Fruit fly (Drosophila melanogaster) whole organism, prepupa: ENCODE results near the gene emc.

ENCODE experiments used
- Blimp-1 ChIP-seq: fragments of 200-800 bp; sonication (Bioruptor generic); optimal IDR thresholded peaks from 3 replicates; lab custom pipeline; 2017; ENCODE audit warnings: missing biosample characterization, missing genetic modification characterization, mild to moderate bottlenecking, moderate library complexity, missing genetic modification reagents
- CG10631 ChIP-seq: fragments of 200-800 bp; sonication (Bioruptor generic); optimal IDR thresholded peaks from 2 replicates; lab custom pipeline; 2016; ENCODE audit warnings: missing biosample characterization, missing genetic modification characterization
- CG10669 ChIP-seq: fragments of 200-800 bp; sonication (Bioruptor generic); optimal IDR thresholded peaks from 3 replicates; lab custom pipeline; 2018; ENCODE audit warnings: missing biosample characterization, mild to moderate bottlenecking, missing genetic modification characterization, moderate library complexity
- CG11294 ChIP-seq: fragments of 200-800 bp; sonication (Bioruptor generic); IDR thresholded peaks from 2 replicates; pipeline ENCODE4 v1.3.6; 2022; ENCODE audit warnings: missing biosample characterization, missing genetic modification characterization
- CG11762 ChIP-seq: fragments of 200-800 bp; sonication (Bioruptor generic); optimal IDR thresholded peaks from 3 replicates; lab custom pipeline; 2016; ENCODE audit warnings: missing biosample characterization, missing genetic modification characterization; ENCODE audit not compliant: insufficient read depth
- CG11902 ChIP-seq: fragments of 200-800 bp; sonication (Bioruptor generic); optimal IDR thresholded peaks from 3 replicates; lab custom pipeline; 2016; ENCODE audit warnings: missing biosample characterization, missing genetic modification characterization
- CG15336 ChIP-seq: fragments of 200-800 bp; sonication (Bioruptor generic); IDR thresholded peaks from 2 replicates; pipeline ENCODE4 v1.3.6; 2022; ENCODE audit warnings: missing biosample characterization, missing genetic modification characterization
- CG16779 ChIP-seq: fragments of 200-800 bp; sonication (Bioruptor generic); optimal IDR thresholded peaks from 3 replicates; lab custom pipeline; 2017; ENCODE audit warnings: missing biosample characterization, mild to moderate bottlenecking, missing genetic modification characterization
- CG3032 ChIP-seq: fragments of 200-800 bp; optimal IDR thresholded peaks from 2 replicates; lab custom pipeline; 2019; ENCODE audit warnings: missing biosample characterization, mild to moderate bottlenecking, missing genetic modification characterization, moderate library complexity
- CG31627 ChIP-seq: fragments of 200-800 bp; sonication (Bioruptor generic); optimal IDR thresholded peaks from 3 replicates; lab custom pipeline; 2016; ENCODE audit warnings: missing biosample characterization, missing genetic modification characterization
- CG34406 ChIP-seq: fragments of 200-800 bp; sonication (Bioruptor generic); optimal IDR thresholded peaks from 3 replicates; lab custom pipeline; 2016; ENCODE audit warnings: missing biosample characterization, missing genetic modification characterization
- CG3919 ChIP-seq: fragments of 200-800 bp; sonication (Bioruptor generic); optimal IDR thresholded peaks from 3 replicates; lab custom pipeline; 2016; ENCODE audit warnings: missing biosample characterization, missing genetic modification characterization
- CG4318 ChIP-seq: fragments of 200-800 bp; sonication (Bioruptor generic); optimal IDR thresholded peaks from 3 replicates; lab custom pipeline; 2017; ENCODE audit warnings: missing biosample characterization, mild to moderate bottlenecking, missing genetic modification characterization
- CG6163 ChIP-seq: fragments of 200-800 bp; sonication (Bioruptor generic); IDR thresholded peaks from 3 replicates; pipeline ENCODE4 v1.3.6; 2022; ENCODE audit warnings: missing biosample characterization, missing genetic modification characterization
- CG6276 ChIP-seq: fragments of 200-800 bp; sonication (Bioruptor generic); optimal IDR thresholded peaks from 2 replicates; lab custom pipeline; 2017; ENCODE audit warnings: missing biosample characterization, mild to moderate bottlenecking, missing genetic modification characterization
- CG6792 ChIP-seq: fragments of 200-800 bp; sonication (Bioruptor generic); optimal IDR thresholded peaks from 3 replicates; lab custom pipeline; 2016; ENCODE audit warnings: missing biosample characterization, missing genetic modification characterization
- CG6808 ChIP-seq: fragments of 200-800 bp; sonication (Bioruptor generic); optimal IDR thresholded peaks from 3 replicates; lab custom pipeline; 2017; ENCODE audit warnings: missing biosample characterization, missing genetic modification characterization, mild to moderate bottlenecking, moderate library complexity, missing genetic modification reagents
- CG6854 ChIP-seq: fragments of 200-800 bp; sonication (Bioruptor generic); optimal IDR thresholded peaks from 2 replicates; lab custom pipeline; 2017; ENCODE audit warnings: missing biosample characterization, mild to moderate bottlenecking, missing genetic modification characterization
- CG8119 ChIP-seq: fragments of 200-800 bp; sonication (Bioruptor generic); IDR thresholded peaks from 3 replicates; pipeline ENCODE4 v1.3.6; 2022; ENCODE audit warnings: missing biosample characterization, missing genetic modification characterization
- CG8319 ChIP-seq: fragments of 200-800 bp; sonication (Bioruptor generic); optimal IDR thresholded peaks from 3 replicates; lab custom pipeline; 2016; ENCODE audit warnings: missing biosample characterization, missing genetic modification characterization
- CG8632 ChIP-seq: fragments of 200-800 bp; sonication (Bioruptor generic); optimal IDR thresholded peaks from 3 replicates; lab custom pipeline; 2016; ENCODE audit warnings: missing biosample characterization, missing genetic modification characterization
- CG9139 ChIP-seq: fragments of 200-800 bp; sonication (Bioruptor generic); optimal IDR thresholded peaks from 3 replicates; lab custom pipeline; 2017; ENCODE audit warnings: missing biosample characterization, mild to moderate bottlenecking, missing genetic modification characterization
- Eip75B ChIP-seq: fragments of 200-800 bp; sonication (Bioruptor generic); optimal IDR thresholded peaks from 3 replicates; lab custom pipeline; 2016; ENCODE audit warnings: missing biosample characterization, missing genetic modification characterization
- Eip78C ChIP-seq: fragments of 200-800 bp; sonication (Bioruptor generic); peaks from one replicate; lab custom pipeline; 2016; ENCODE audit warnings: missing biosample characterization, missing genetic modification characterization
- Eip93F ChIP-seq: fragments of 200-800 bp; sonication (Bioruptor generic); optimal IDR thresholded peaks from 2 replicates; lab custom pipeline; 2016; ENCODE audit warnings: missing biosample characterization, mild to moderate bottlenecking, missing genetic modification characterization
- Ets21C ChIP-seq: fragments of 200-800 bp; sonication (Bioruptor generic); optimal IDR thresholded peaks from 3 replicates; lab custom pipeline; 2016; ENCODE audit warnings: missing biosample characterization, missing genetic modification characterization
- Ets96B ChIP-seq: fragments of 200-800 bp; optimal IDR thresholded peaks from 2 replicates; lab custom pipeline; 2019; ENCODE audit warnings: missing biosample characterization, mild to moderate bottlenecking, missing genetic modification characterization, moderate library complexity
- Gug ChIP-seq: fragments of 200-800 bp; sonication (Bioruptor generic); IDR thresholded peaks from 2 replicates; pipeline ENCODE4 v1.3.6; 2022; ENCODE audit warnings: missing biosample characterization, missing genetic modification characterization
- Hr38 ChIP-seq: sonication (Bioruptor generic); optimal IDR thresholded peaks from 2 replicates; lab custom pipeline; 2016; ENCODE audit warnings: missing biosample characterization, missing genetic modification characterization
- Hr4 ChIP-seq: fragments of 200-800 bp; sonication (Bioruptor generic); optimal IDR thresholded peaks from 3 replicates; lab custom pipeline; 2016; ENCODE audit warnings: missing biosample characterization, missing genetic modification characterization
- Lpt ChIP-seq: fragments of 200-800 bp; sonication (Bioruptor generic); optimal IDR thresholded peaks from 3 replicates; lab custom pipeline; 2016; ENCODE audit warnings: missing biosample characterization, missing genetic modification characterization
- Met ChIP-seq: fragments of 200-800 bp; sonication (Bioruptor generic); optimal IDR thresholded peaks from 3 replicates; lab custom pipeline; 2016; ENCODE audit warnings: missing biosample characterization, missing genetic modification characterization
- OdsH ChIP-seq: fragments of 200-800 bp; sonication (Bioruptor generic); optimal IDR thresholded peaks from 3 replicates; lab custom pipeline; 2016; ENCODE audit warnings: missing biosample characterization, missing genetic modification characterization
- Smox ChIP-seq: fragments of 200-800 bp; sonication (Bioruptor generic); optimal IDR thresholded peaks from 3 replicates; lab custom pipeline; 2016; ENCODE audit warnings: missing biosample characterization, missing genetic modification characterization
- Sox14 ChIP-seq: fragments of 200-800 bp; sonication (Bioruptor generic); optimal IDR thresholded peaks from 3 replicates; lab custom pipeline; 2016; ENCODE audit warnings: missing biosample characterization, missing genetic modification characterization
- Sox15 ChIP-seq: fragments of 200-800 bp; sonication (Bioruptor generic); optimal IDR thresholded peaks from 3 replicates; lab custom pipeline; 2016; ENCODE audit warnings: missing biosample characterization, missing genetic modification characterization
- achi ChIP-seq: fragments of 200-800 bp; sonication (Bioruptor generic); optimal IDR thresholded peaks from 3 replicates; lab custom pipeline; 2016; ENCODE audit warnings: missing biosample characterization, missing genetic modification characterization
- acj6 ChIP-seq: fragments of 200-800 bp; sonication (Bioruptor generic); optimal IDR thresholded peaks from 3 replicates; lab custom pipeline; 2016; ENCODE audit warnings: missing biosample characterization, missing genetic modification characterization
- dac ChIP-seq: fragments of 200-800 bp; sonication (Bioruptor generic); optimal IDR thresholded peaks from 2 replicates; lab custom pipeline; 2017; ENCODE audit warnings: missing biosample characterization, mild to moderate bottlenecking, missing genetic modification characterization
- eg ChIP-seq: fragments of 200-800 bp; sonication (Bioruptor generic); IDR thresholded peaks from 3 replicates; pipeline ENCODE4 v1.3.6; 2022; ENCODE audit warnings: missing biosample characterization, missing genetic modification characterization
- esn ChIP-seq: fragments of 200-800 bp; sonication (Bioruptor generic); optimal IDR thresholded peaks from 2 replicates; lab custom pipeline; 2016; ENCODE audit warnings: missing biosample characterization, mild to moderate bottlenecking, missing genetic modification characterization, moderate library complexity
- fd85E ChIP-seq: fragments of 200-800 bp; sonication (Bioruptor generic); optimal IDR thresholded peaks from 3 replicates; lab custom pipeline; 2016; ENCODE audit warnings: missing biosample characterization, missing genetic modification characterization
- fkh ChIP-seq: fragments of 200-800 bp; sonication (Bioruptor generic); optimal IDR thresholded peaks from 3 replicates; lab custom pipeline; 2017; ENCODE audit warnings: missing biosample characterization, mild to moderate bottlenecking, missing genetic modification characterization, moderate library complexity
- lz ChIP-seq: fragments of 200-800 bp; sonication (Bioruptor generic); optimal IDR thresholded peaks from 3 replicates; lab custom pipeline; 2016; ENCODE audit warnings: missing biosample characterization, missing genetic modification characterization
- net ChIP-seq: fragments of 200-800 bp; sonication (Bioruptor generic); optimal IDR thresholded peaks from 3 replicates; lab custom pipeline; 2016; ENCODE audit warnings: missing biosample characterization, missing genetic modification characterization
- pdm3 ChIP-seq: fragments of 200-800 bp; sonication (Bioruptor generic); optimal IDR thresholded peaks from 3 replicates; lab custom pipeline; 2016; ENCODE audit warnings: missing biosample characterization, missing genetic modification characterization
- salr ChIP-seq, 2 experiments: fragments of 200-800 bp; sonication (Bioruptor generic); optimal IDR thresholded peaks; 3 replicates each; lab custom pipeline; 2016 to 2018; ENCODE audit warnings: missing biosample characterization in 2 of 2, missing genetic modification characterization in 2 of 2, mild to moderate bottlenecking in 1 of 2
- spab ChIP-seq: fragments of 200-800 bp; sonication (Bioruptor generic); optimal IDR thresholded peaks from 2 replicates; lab custom pipeline; 2017; ENCODE audit warnings: missing biosample characterization, mild to moderate bottlenecking, missing genetic modification characterization, missing genetic modification reagents
- ss ChIP-seq, 2 experiments: fragments of 200-800 bp; sonication (Bioruptor generic); optimal IDR thresholded peaks; 2 replicates in 1 of 2; 3 replicates in 1 of 2; lab custom pipeline; 2017 to 2018; ENCODE audit warnings: mild to moderate bottlenecking in 2 of 2, missing biosample characterization in 2 of 2, missing genetic modification characterization in 2 of 2, moderate library complexity in 1 of 2
- svp ChIP-seq: fragments of 200-800 bp; sonication (Bioruptor generic); peaks from one replicate; lab custom pipeline; 2016; ENCODE audit warnings: missing biosample characterization, missing genetic modification characterization
- topi ChIP-seq: fragments of 200-800 bp; sonication (Bioruptor generic); optimal IDR thresholded peaks from 3 replicates; lab custom pipeline; 2016; ENCODE audit warnings: missing biosample characterization, missing genetic modification characterization
- vri ChIP-seq: fragments of 200-800 bp; sonication (Bioruptor generic); optimal IDR thresholded peaks from 3 replicates; lab custom pipeline; 2016; ENCODE audit warnings: missing biosample characterization, mild to moderate bottlenecking, missing genetic modification characterization

Gene emc

dm6 chr3L:771361-771760, 22.2 kb downstream of the emc start:
- peak; percentile 51 to 80 for TF ChIP-seq salr (GFP tag; optimal IDR thresholded peaks at IDR 0.05; lab: Kevin White, UChicago)
- peak; percentile 85 for TF ChIP-seq acj6 (GFP tag; lab: Kevin White, UChicago)
- TF ChIP-seq fd85E (GFP tag; lab: Kevin White, UChicago): peak; percentile 75
- TF ChIP-seq CG3919 (GFP tag; lab: Kevin White, UChicago): peak; percentile 88
- peak; percentile 88 for TF ChIP-seq eg
- peak; percentile 78 for TF ChIP-seq CG11762
- TF ChIP-seq Gug (GFP tag; lab: Robert Waterston, UW): peak; percentile 73
- TF ChIP-seq Hr38 (GFP tag; lab: Kevin White, UChicago): no peak
- TF ChIP-seq CG10669 (GFP tag; lab: Kevin White, UChicago): peak; percentile 74
- peak; percentile 83 for TF ChIP-seq CG8319 (GFP tag; lab: Kevin White, UChicago)
- peak; percentile 68 for TF ChIP-seq CG3032
- TF ChIP-seq achi (GFP tag; lab: Kevin White, UChicago): peak; percentile 86
- peak; percentile 84 for TF ChIP-seq CG34406
- peak; percentile 90 for TF ChIP-seq CG31627 (GFP tag; lab: Kevin White, UChicago)
- peak; percentile 65 for TF ChIP-seq Sox15 (GFP tag; lab: Kevin White, UChicago)
- TF ChIP-seq CG6808 (GFP tag; lab: Kevin White, UChicago): peak; percentile 58
- TF ChIP-seq topi (GFP tag; lab: Kevin White, UChicago): peak; percentile 90
- TF ChIP-seq CG8119 (GFP tag; lab: Robert Waterston, UW): peak; percentile 82
- peak; percentile 79 for TF ChIP-seq Ets96B (tag; lab: Kevin White, UChicago)
- peak; percentile 88 for TF ChIP-seq OdsH (GFP tag; lab: Kevin White, UChicago)
- TF ChIP-seq CG6854 (GFP tag; lab: Kevin White, UChicago): peak; percentile 81
- peak; percentile 95 for TF ChIP-seq svp (GFP tag; lab: Kevin White, UChicago)
- peak; percentile 31 for TF ChIP-seq CG16779 (tag; lab: Kevin White, UChicago)
- peak; percentile 89 for TF ChIP-seq pdm3 (GFP tag; lab: Kevin White, UChicago)
- TF ChIP-seq CG6792: peak; percentile 87
- peak; percentile 71 for TF ChIP-seq Lpt (GFP tag; lab: Kevin White, UChicago)
- peak; percentile 14 for TF ChIP-seq fkh (GFP tag; lab: Kevin White, UChicago)
- peak; percentile 65 for TF ChIP-seq dac (GFP tag; lab: Kevin White, UChicago)
- peak; percentile 78 for TF ChIP-seq CG6276 (GFP tag; lab: Kevin White, UChicago)
- TF ChIP-seq Sox14: peak; percentile 88
- peak; percentile 95 for TF ChIP-seq Eip78C
- peak; percentile 83 for TF ChIP-seq net (GFP tag; lab: Kevin White, UChicago)
- TF ChIP-seq esn (GFP tag; lab: Kevin White, UChicago): peak; percentile 90
- TF ChIP-seq Ets21C (GFP tag; lab: Kevin White, UChicago): peak; percentile 80
- TF ChIP-seq Met (GFP tag; lab: Kevin White, UChicago): peak; percentile 91
- peak; percentile 83 for TF ChIP-seq CG15336 (GFP tag; lab: Robert Waterston, UW)
- TF ChIP-seq vri: peak; percentile 75
- TF ChIP-seq CG4318 (GFP tag; lab: Kevin White, UChicago): peak; percentile 67
- peak; percentile 83 for TF ChIP-seq lz
- TF ChIP-seq Hr4 (GFP tag; lab: Kevin White, UChicago): peak; percentile 83
- peak; percentile 83 for TF ChIP-seq CG8632
- TF ChIP-seq Eip75B: peak; percentile 86
- TF ChIP-seq Blimp-1 (GFP tag; lab: Kevin White, UChicago): peak; percentile 51
- peak; percentile 89 for TF ChIP-seq CG6163 (GFP tag; lab: Robert Waterston, UW)
- peak; percentile 85 for TF ChIP-seq Smox
- TF ChIP-seq Eip93F (GFP tag; lab: Kevin White, UChicago): peak; percentile 70
- peak; percentile 48 for TF ChIP-seq CG9139
- peak; percentile 42 to 56 for TF ChIP-seq ss (GFP tag; optimal IDR thresholded peaks at IDR 0.05; lab: Kevin White, UChicago)
- TF ChIP-seq CG11294 (GFP tag; lab: Robert Waterston, UW): peak; percentile 62; the same call in 1 of the 2 replicates
- peak; percentile 75 for TF ChIP-seq spab (GFP tag; lab: Kevin White, UChicago)
- peak; percentile 80 for TF ChIP-seq CG11902 (GFP tag; lab: Kevin White, UChicago)
- peak; percentile 77 for TF ChIP-seq CG10631
